Worm (Caenorhabditis elegans): Measurements from ENCODE around the gene srsx-32.

ce11 chrV:6987673-6988072 is 29.5 kb upstream of the srsx-32 start, which contains the start of gene nhr-139:
- TF ChIP-seq akir-1 (GFP tag; optimal IDR thresholded peaks at IDR 0.05) (no peak), K11D2.4 (GFP tag; IDR thresholded peaks at IDR 0.05) (no peak), B0019.2 (GFP tag; conservative IDR thresholded peaks at IDR 0.05) (no peak)
